Fruit fly (Drosophila melanogaster) whole organism: Measurements from ENCODE around the gene Mkk4.

Experiments
- CG8478 ChIP-seq: fragments of >200 bp; optimal IDR thresholded peaks from 2 replicates; lab custom pipeline; 2018; ENCODE audit warnings: inconsistent platforms
- Dll ChIP-seq: fragments of >200 bp; optimal IDR thresholded peaks from 2 replicates; lab custom pipeline; 2017
- EcR ChIP-seq, 2 experiments: fragments of >200 bp; optimal IDR thresholded peaks; 2 replicates each; lab custom pipeline; 2017; ENCODE audit warnings: missing biosample characterization in 2 of 2, missing genetic modification characterization in 2 of 2, missing genetic modification reagents in 2 of 2
- pan ChIP-seq: fragments of >200 bp; optimal IDR thresholded peaks from 2 replicates; lab custom pipeline; 2017
- psq ChIP-seq: fragments of >200 bp; optimal IDR thresholded peaks from 2 replicates; lab custom pipeline; 2017
- usp ChIP-seq: fragments of >200 bp; optimal IDR thresholded peaks from 2 replicates; lab custom pipeline; 2017; ENCODE audit warnings: missing biosample characterization, missing genetic modification characterization, mixed read lengths

DNA sequence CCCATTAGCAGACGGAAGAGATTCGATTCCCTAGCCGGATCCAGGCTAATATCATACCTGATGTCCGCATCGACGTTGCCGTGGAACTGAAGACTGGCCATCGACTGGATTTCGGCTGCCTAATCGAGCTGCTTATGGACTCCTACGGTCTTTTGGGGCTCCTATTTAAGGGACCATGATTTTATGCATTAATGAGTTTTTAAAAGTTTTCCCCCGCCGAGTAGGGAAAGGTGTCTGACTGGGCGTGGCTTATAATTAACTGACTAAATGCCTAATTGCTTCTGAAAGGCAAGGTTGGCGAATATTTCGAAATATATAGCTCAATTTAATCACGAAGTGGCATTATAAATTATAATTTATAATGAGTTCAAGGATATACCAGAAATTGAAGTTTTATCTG, 14.8 kb downstream of the Mkk4 start, which contains the start of gene Or85e:
- TF ChIP-seq EcR (GFP tag; optimal IDR thresholded peaks at IDR 0.05; lab: Kevin White, UChicago) (no peak), pan (lab: Kevin White, UChicago) (no peak), Dll (no peak), psq (no peak), CG8478 (lab: Kevin White, UChicago) (no peak), usp (GFP tag; lab: Kevin White, UChicago) (no peak)
